Fruit fly (Drosophila melanogaster) whole organism, embryonic: ENCODE measurements around the gene CG15012.
A peak's percentile ranks its signal among the peaks of the same experiment; 100 is the strongest.

Experiments used
- Blimp-1 ChIP-seq: fragments of 200-800 bp; sonication (Bioruptor generic); optimal IDR thresholded peaks from 3 replicates; lab custom pipeline; 2018; ENCODE audit warnings: missing biosample characterization, missing genetic modification characterization, mild to moderate bottlenecking, moderate library complexity, missing genetic modification reagents
- CG10366 ChIP-seq: fragments of 200-800 bp; sonication (Bioruptor generic); IDR thresholded peaks from 2 replicates; pipeline ENCODE4 v1.3.6; 2022; ENCODE audit warnings: missing biosample characterization, missing genetic modification characterization
- CG10462 ChIP-seq: fragments of 200-800 bp; sonication (Bioruptor generic); optimal IDR thresholded peaks from 2 replicates; lab custom pipeline; 2016; ENCODE audit warnings: missing biosample characterization, missing genetic modification characterization
- CG11456 ChIP-seq: fragments of 200-800 bp; sonication (Bioruptor generic); IDR thresholded peaks from 3 replicates; pipeline ENCODE4 v1.3.6; 2022; ENCODE audit warnings: missing biosample characterization, missing genetic modification characterization
- CG12744 ChIP-seq: fragments of 200-800 bp; sonication (Bioruptor generic); optimal IDR thresholded peaks from 2 replicates; lab custom pipeline; 2016; ENCODE audit warnings: missing biosample characterization, missing genetic modification characterization
- CG13775 ChIP-seq: fragments of 200-800 bp; sonication (Bioruptor generic); optimal IDR thresholded peaks from 3 replicates; lab custom pipeline; 2017; ENCODE audit warnings: missing biosample characterization, mild to moderate bottlenecking, missing genetic modification characterization
- CG14965 ChIP-seq: fragments of 200-800 bp; sonication (Bioruptor generic); optimal IDR thresholded peaks from 2 replicates; lab custom pipeline; 2016; ENCODE audit warnings: missing biosample characterization, missing genetic modification characterization, borderline replicate concordance
- CG15479 ChIP-seq: fragments of 200-800 bp; sonication (Bioruptor generic); optimal IDR thresholded peaks from 3 replicates; lab custom pipeline; 2019; ENCODE audit warnings: missing biosample characterization, mild to moderate bottlenecking, missing genetic modification characterization, moderate library complexity
- CG16813 ChIP-seq: fragments of 200-800 bp; sonication (Bioruptor generic); IDR thresholded peaks from 3 replicates; pipeline ENCODE4 v1.3.6; 2022; ENCODE audit warnings: missing biosample characterization, missing genetic modification characterization; ENCODE audit not compliant: partially characterized antibody
- CG17912 ChIP-seq: fragments of 200-800 bp; sonication (Bioruptor generic); optimal IDR thresholded peaks from 2 replicates; lab custom pipeline; 2018; ENCODE audit warnings: missing biosample characterization, mild to moderate bottlenecking, missing genetic modification characterization
- CG1792 ChIP-seq: fragments of 200-800 bp; sonication (Bioruptor generic); optimal IDR thresholded peaks from 2 replicates; lab custom pipeline; 2016; ENCODE audit warnings: missing biosample characterization, missing genetic modification characterization
- CG1832 ChIP-seq: fragments of 200-800 bp; sonication (Bioruptor generic); optimal IDR thresholded peaks from 2 replicates; lab custom pipeline; 2017; ENCODE audit warnings: missing biosample characterization, mild to moderate bottlenecking, missing genetic modification characterization, inconsistent platforms
- CG18599 ChIP-seq: fragments of 200-800 bp; sonication (Bioruptor generic); optimal IDR thresholded peaks from 3 replicates; lab custom pipeline; 2017; ENCODE audit warnings: missing biosample characterization, missing genetic modification characterization, mild to moderate bottlenecking, moderate library complexity, missing genetic modification reagents
- CG18619 ChIP-seq: fragments of 200-800 bp; sonication (Bioruptor generic); optimal IDR thresholded peaks from 3 replicates; lab custom pipeline; 2017; ENCODE audit warnings: missing biosample characterization, mild to moderate bottlenecking, missing genetic modification characterization
- CG30020 ChIP-seq: fragments of 200-800 bp; optimal IDR thresholded peaks from 2 replicates; lab custom pipeline; 2019; ENCODE audit warnings: missing biosample characterization, mild to moderate bottlenecking, missing genetic modification characterization, moderate library complexity
- CG33557 ChIP-seq: fragments of 200-800 bp; sonication (Bioruptor generic); optimal IDR thresholded peaks from 2 replicates; lab custom pipeline; 2019; ENCODE audit warnings: missing biosample characterization, mild to moderate bottlenecking, missing genetic modification characterization, moderate library complexity
- CG4707 ChIP-seq: fragments of 200-800 bp; sonication (Bioruptor generic); optimal IDR thresholded peaks from 2 replicates; lab custom pipeline; 2018; ENCODE audit warnings: missing biosample characterization, mild to moderate bottlenecking, missing genetic modification characterization, moderate library complexity
- CG6254 ChIP-seq: fragments of 200-800 bp; sonication (Bioruptor generic); optimal IDR thresholded peaks from 3 replicates; lab custom pipeline; 2017; ENCODE audit warnings: mild to moderate bottlenecking, missing biosample characterization, missing genetic modification reagents, missing genetic modification characterization
- CG6765 ChIP-seq: fragments of 200-800 bp; sonication (Bioruptor generic); optimal IDR thresholded peaks from 3 replicates; lab custom pipeline; 2017; ENCODE audit warnings: missing biosample characterization, mild to moderate bottlenecking, missing genetic modification characterization
- CG7963 ChIP-seq: fragments of 200-800 bp; sonication (Bioruptor generic); IDR thresholded peaks from 3 replicates; pipeline ENCODE4 v1.3.6; 2022; ENCODE audit warnings: missing biosample characterization, missing genetic modification characterization; ENCODE audit not compliant: partially characterized antibody
- CoRest ChIP-seq: fragments of 200-800 bp; sonication (Bioruptor generic); optimal IDR thresholded peaks from 3 replicates; lab custom pipeline; 2018; ENCODE audit warnings: missing biosample characterization, mild to moderate bottlenecking, missing genetic modification characterization, moderate library complexity
- Deaf1 ChIP-seq: fragments of 200-800 bp; optimal IDR thresholded peaks from 3 replicates; lab custom pipeline; 2019; ENCODE audit warnings: missing biosample characterization, mild to moderate bottlenecking, missing genetic modification characterization, moderate library complexity
- Dek ChIP-seq: fragments of 200-800 bp; sonication (Bioruptor generic); optimal IDR thresholded peaks from 3 replicates; lab custom pipeline; 2019; ENCODE audit warnings: missing biosample characterization, mild to moderate bottlenecking, missing genetic modification characterization, moderate library complexity
- Drgx ChIP-seq: fragments of 200-800 bp; sonication (Bioruptor generic); IDR thresholded peaks from 2 replicates; pipeline ENCODE4 v1.3.6; 2022; ENCODE audit warnings: missing biosample characterization, missing genetic modification characterization
- E2f2 ChIP-seq: fragments of 200-800 bp; sonication (Bioruptor generic); IDR thresholded peaks from 2 replicates; pipeline ENCODE4 v1.3.6; 2022; ENCODE audit warnings: missing biosample characterization, missing genetic modification characterization
- Gug ChIP-seq: fragments of 200-800 bp; sonication (Bioruptor generic); IDR thresholded peaks from 4 replicates; pipeline ENCODE4 v1.3.6; 2022; ENCODE audit warnings: missing biosample characterization, missing genetic modification characterization
- H2.0 ChIP-seq: fragments of 200-800 bp; sonication (Bioruptor generic); IDR thresholded peaks from 2 replicates; pipeline ENCODE4 v1.3.6; 2022; ENCODE audit warnings: missing biosample characterization, missing genetic modification characterization
- Hmx ChIP-seq: fragments of 200-800 bp; sonication (Bioruptor generic); optimal IDR thresholded peaks from 2 replicates; lab custom pipeline; 2016; ENCODE audit warnings: missing biosample characterization, missing genetic modification characterization
- Hr51 ChIP-seq, 2 experiments: fragments of 200-800 bp; sonication (Bioruptor generic); optimal IDR thresholded peaks; 2 replicates in 1 of 2; 3 replicates in 1 of 2; lab custom pipeline; 2016 to 2018; ENCODE audit warnings: missing biosample characterization in 2 of 2, missing genetic modification characterization in 2 of 2, mild to moderate bottlenecking in 1 of 2, moderate library complexity in 1 of 2
- MTF-1 ChIP-seq: fragments of 200-800 bp; sonication (Bioruptor generic); optimal IDR thresholded peaks from 2 replicates; lab custom pipeline; 2018; ENCODE audit warnings: missing biosample characterization, mild to moderate bottlenecking, missing genetic modification characterization, borderline replicate concordance
- NC2β ChIP-seq: fragments of 200-800 bp; sonication (Bioruptor generic); optimal IDR thresholded peaks from 2 replicates; lab custom pipeline; 2016; ENCODE audit warnings: missing biosample characterization, missing genetic modification characterization
- Nf-YB ChIP-seq: fragments of 200-800 bp; sonication (Bioruptor generic); optimal IDR thresholded peaks from 3 replicates; lab custom pipeline; 2019; ENCODE audit warnings: missing biosample characterization, mild to moderate bottlenecking, missing genetic modification characterization, moderate library complexity
- Pdp1 ChIP-seq, 2 experiments: fragments of 200-800 bp; sonication (Bioruptor generic); optimal IDR thresholded peaks; 3 replicates each; lab custom pipeline; 2016; ENCODE audit warnings: missing biosample characterization in 2 of 2, missing genetic modification characterization in 2 of 2, mild to moderate bottlenecking in 1 of 2, moderate library complexity in 1 of 2
- ap ChIP-seq: fragments of 200-800 bp; sonication (Bioruptor generic); IDR thresholded peaks from 2 replicates; pipeline ENCODE4 v1.3.6; 2022; ENCODE audit warnings: missing biosample characterization, missing genetic modification characterization
- ara ChIP-seq: fragments of 200-800 bp; sonication (Bioruptor generic); IDR thresholded peaks from 2 replicates; pipeline ENCODE4 v1.3.6; 2022; ENCODE audit warnings: missing biosample characterization, missing genetic modification characterization
- ato ChIP-seq: fragments of 200-800 bp; sonication (Bioruptor generic); IDR thresholded peaks from 2 replicates; pipeline ENCODE4 v1.3.6; 2022; ENCODE audit warnings: missing biosample characterization, missing genetic modification characterization; ENCODE audit not compliant: partially characterized antibody
- cas ChIP-seq: fragments of 200-800 bp; sonication (Bioruptor generic); IDR thresholded peaks from 2 replicates; pipeline ENCODE4 v1.3.6; 2022; ENCODE audit warnings: missing biosample characterization, missing genetic modification characterization
- crc ChIP-seq: fragments of 200-800 bp; sonication (Bioruptor generic); optimal IDR thresholded peaks from 2 replicates; lab custom pipeline; 2016; ENCODE audit warnings: missing biosample characterization, missing genetic modification characterization
- dpn ChIP-seq, 2 experiments: fragments of 200-800 bp; sonication (Bioruptor generic); optimal IDR thresholded peaks; 3 replicates each; lab custom pipeline; 2016; ENCODE audit warnings: missing biosample characterization in 2 of 2, missing genetic modification characterization in 2 of 2
- fd96Cb ChIP-seq: fragments of 200-800 bp; sonication (Bioruptor generic); optimal IDR thresholded peaks from 2 replicates; lab custom pipeline; 2018; ENCODE audit warnings: missing biosample characterization, mild to moderate bottlenecking, missing genetic modification characterization, moderate library complexity
- grn ChIP-seq: fragments of 200-800 bp; sonication (Bioruptor generic); optimal IDR thresholded peaks from 3 replicates; lab custom pipeline; 2017; ENCODE audit warnings: missing biosample characterization, missing genetic modification characterization
- kah ChIP-seq: fragments of 200-800 bp; sonication (Bioruptor generic); optimal IDR thresholded peaks from 2 replicates; lab custom pipeline; 2018; ENCODE audit warnings: missing biosample characterization, mild to moderate bottlenecking, missing genetic modification characterization
- kni ChIP-seq: fragments of 200-800 bp; sonication (Bioruptor generic); optimal IDR thresholded peaks from 3 replicates; lab custom pipeline; 2017; ENCODE audit warnings: mild to moderate bottlenecking, missing biosample characterization, missing genetic modification reagents, missing genetic modification characterization
- pho ChIP-seq: fragments of 200-800 bp; sonication (Bioruptor generic); optimal IDR thresholded peaks from 2 replicates; lab custom pipeline; 2016; ENCODE audit warnings: missing biosample characterization, missing genetic modification characterization
- phol ChIP-seq: fragments of 200-800 bp; sonication (Bioruptor generic); optimal IDR thresholded peaks from 3 replicates; lab custom pipeline; 2018; ENCODE audit warnings: missing biosample characterization, mild to moderate bottlenecking, missing genetic modification characterization, moderate library complexity
- pum ChIP-seq: fragments of 200-800 bp; sonication (Bioruptor generic); optimal IDR thresholded peaks from 2 replicates; lab custom pipeline; 2016; ENCODE audit warnings: missing biosample characterization, missing genetic modification characterization
- stc ChIP-seq: fragments of 200-800 bp; sonication (Bioruptor generic); IDR thresholded peaks from 2 replicates; pipeline ENCODE4 v1.3.6; 2022; ENCODE audit warnings: missing biosample characterization, missing genetic modification characterization
- toy ChIP-seq: fragments of 200-800 bp; sonication (Bioruptor generic); IDR thresholded peaks from 2 replicates; pipeline ENCODE4 v1.3.6; 2022; ENCODE audit warnings: missing biosample characterization, missing genetic modification characterization
- trh ChIP-seq: fragments of 200-800 bp; sonication (Bioruptor generic); optimal IDR thresholded peaks from 2 replicates; lab custom pipeline; 2016; ENCODE audit warnings: missing biosample characterization, missing genetic modification characterization
- vvl ChIP-seq: fragments of 200-800 bp; sonication (Bioruptor generic); IDR thresholded peaks from 2 replicates; pipeline ENCODE4 v1.3.6; 2022; ENCODE audit warnings: missing biosample characterization, missing genetic modification characterization
- wor ChIP-seq: fragments of 200-800 bp; sonication (Bioruptor generic); IDR thresholded peaks from 2 replicates; pipeline ENCODE4 v1.3.6; 2022; ENCODE audit warnings: missing biosample characterization, missing genetic modification characterization

CG15012 gene

dm6 chr3L:4286784-4287183 lies 5.3 kb downstream of the CG15012 start, which contains the start of gene TfIIEbeta (continued):
- TF ChIP-seq Blimp-1 (GFP tag; lab: Kevin White, UChicago) (peak; percentile 25), trh (GFP tag; lab: Kevin White, UChicago) (no peak), toy (GFP tag; lab: Robert Waterston, UW) (no peak), kah (GFP tag; lab: Kevin White, UChicago) (no peak), crc (GFP tag; lab: Kevin White, UChicago) (no peak), Gug (GFP tag; lab: Robert Waterston, UW) (no peak), Drgx (no peak; the same call in 1 of the 2 replicates), CG17912 (GFP tag; lab: Kevin White, UChicago) (no peak), MTF-1 (no peak), Hr51 (GFP tag; optimal IDR thresholded peaks at IDR 0.05; lab: Kevin White, UChicago) (no peak), CG18619 (no peak), dpn (GFP tag; optimal IDR thresholded peaks at IDR 0.05; lab: Kevin White, UChicago) (peak; percentile 3 to 13), CG18599 (no peak), CG10462 (no peak), CG1792 (GFP tag; lab: Kevin White, UChicago) (no peak), Nf-YB (GFP tag; lab: Kevin White, UChicago) (no peak), E2f2 (peak; percentile 44), NC2β (GFP tag; lab: Kevin White, UChicago) (no peak), stc (GFP tag; lab: Robert Waterston, UW) (peak; percentile 7; the same call in 1 of the 2 replicates), CG12744 (GFP tag; lab: Kevin White, UChicago) (no peak), CG4707 (GFP tag; lab: Kevin White, UChicago) (no peak), CG15479 (GFP tag; lab: Kevin White, UChicago) (no peak), Deaf1 (tag; lab: Kevin White, UChicago) (no peak), CG10366 (peak; percentile 28), grn (no peak), ap (no peak), phol (tag; lab: Kevin White, UChicago) (peak; percentile 39), CG1832 (no peak), CG7963 (GFP tag; lab: Robert Waterston, UW) (no peak), ato (GFP tag; lab: Robert Waterston, UW) (no peak), H2.0 (GFP tag; lab: Robert Waterston, UW) (no peak), kni (GFP tag; lab: Kevin White, UChicago) (no peak), wor (GFP tag; lab: Robert Waterston, UW) (no peak), CG13775 (GFP tag; lab: Kevin White, UChicago) (peak; percentile 8), pum (GFP tag; lab: Kevin White, UChicago) (no peak), CoRest (peak; percentile 42), CG6254 (no peak), Hmx (GFP tag; lab: Kevin White, UChicago) (no peak), CG33557 (GFP tag; lab: Kevin White, UChicago) (no peak), cas (no peak), vvl (GFP tag; lab: Robert Waterston, UW) (peak; percentile 46), ara (no peak), CG14965 (no peak), Dek (tag; lab: Kevin White, UChicago) (no peak), CG30020 (peak; percentile 4), pho (GFP tag; lab: Kevin White, UChicago) (no peak), CG6765 (GFP tag; lab: Kevin White, UChicago) (no peak), Pdp1 (GFP tag; optimal IDR thresholded peaks at IDR 0.05; lab: Kevin White, UChicago) (no peak), fd96Cb (tag; lab: Kevin White, UChicago) (peak; percentile 24), CG16813 (no peak), CG11456 (no peak)
